Fruit fly (Drosophila melanogaster): ENCODE results near the gene CG9427.

The CG9427 gene

dm6 chr3R:9618331-9618730 lies 8.4 kb downstream of the CG9427 start (continued):
- TF ChIP-seq CG2889 (GFP tag; IDR thresholded peaks at IDR 0.05) (peak; percentile 70; the same call in 2 of the 3 replicates), CG7357 (GFP tag; IDR thresholded peaks at IDR 0.05) (peak; percentile 57; the same call in 1 of the 3 replicates), HLHmδ (GFP tag; optimal IDR thresholded peaks at IDR 0.05) (no peak), Mad (GFP tag; optimal IDR thresholded peaks at IDR 0.05) (peak; percentile 46), klu (GFP tag; IDR thresholded peaks at IDR 0.05) (no peak), CG1602 (GFP tag; optimal IDR thresholded peaks at IDR 0.05) (peak; percentile 66), aop (GFP tag; IDR thresholded peaks at IDR 0.05) (peak; percentile 69; the same call in 1 of the 2 replicates), Hsf (GFP tag; optimal IDR thresholded peaks at IDR 0.05) (peak; percentile 72), lmd (GFP tag; IDR thresholded peaks at IDR 0.05) (peak; percentile 84), CG4360 (GFP tag; IDR thresholded peaks at IDR 0.05) (peak; percentile 56; the same call in 1 of the 2 replicates), zfh2 (GFP tag; optimal IDR thresholded peaks at IDR 0.05) (peak; percentile 35), Fer3 (tag; optimal IDR thresholded peaks at IDR 0.05) (peak; percentile 60), CG14710 (tag; optimal IDR thresholded peaks at IDR 0.05) (peak; percentile 63), CG14667 (GFP tag; IDR thresholded peaks at IDR 0.05) (peak; percentile 50), yki (optimal IDR thresholded peaks at IDR 0.05) (no peak), tio (GFP tag; optimal IDR thresholded peaks at IDR 0.05) (peak; percentile 42), CG9437 (GFP tag; optimal IDR thresholded peaks at IDR 0.05) (peak; percentile 21), Gsc (GFP tag; IDR thresholded peaks at IDR 0.05) (peak; percentile 64), CG14014 (GFP tag; IDR thresholded peaks at IDR 0.05) (peak; percentile 77), sob (GFP tag; IDR thresholded peaks at IDR 0.05) (peak; percentile 80), nerfin-1 (tag; optimal IDR thresholded peaks at IDR 0.05) (peak; percentile 51), CG9932 (GFP tag; IDR thresholded peaks at IDR 0.05) (peak; percentile 44; the same call in 1 of the 2 replicates), CG10431 (GFP tag; optimal IDR thresholded peaks at IDR 0.05) (no peak), CG3847 (GFP tag; IDR thresholded peaks at IDR 0.05) (peak; percentile 55), CkIIα-i1 (GFP tag; IDR thresholded peaks at IDR 0.05) (0 out of 2 replicates have a peak, but pooled peaks have one; percentile 17), CG13424 (tag; optimal IDR thresholded peaks at IDR 0.05) (peak; percentile 71), sc (optimal IDR thresholded peaks at IDR 0.05) (no peak), sc (GFP tag; optimal IDR thresholded peaks at IDR 0.05) (peak; percentile 32), E2f1 (GFP tag; IDR thresholded peaks at IDR 0.05) (peak; percentile 69), CG34422 (GFP tag; IDR thresholded peaks at IDR 0.05) (peak; percentile 85), CG17612 (GFP tag; IDR thresholded peaks at IDR 0.05) (0 out of 2 replicates have a peak, but pooled peaks have one; percentile 33), wdn (GFP tag; IDR thresholded peaks at IDR 0.05) (no peak), Fer1 (GFP tag; optimal IDR thresholded peaks at IDR 0.05) (peak; percentile 50), exex (tag; optimal IDR thresholded peaks at IDR 0.05) (no peak), CG4282 (GFP tag; optimal IDR thresholded peaks at IDR 0.05) (no peak), Oli (tag; optimal IDR thresholded peaks at IDR 0.05) (peak; percentile 78), CG17328 (GFP tag; IDR thresholded peaks at IDR 0.05) (peak; percentile 88), da (GFP tag; optimal IDR thresholded peaks at IDR 0.05) (no peak), CG32532 (GFP tag; IDR thresholded peaks at IDR 0.05) (peak; percentile 74), Lhr (GFP tag; optimal IDR thresholded peaks at IDR 0.05) (peak; percentile 25), al (GFP tag; IDR thresholded peaks at IDR 0.05) (no peak), CG18262 (tag; optimal IDR thresholded peaks at IDR 0.05) (peak; percentile 45), ewg (GFP tag; optimal IDR thresholded peaks at IDR 0.05) (peak; percentile 64), Hand (GFP tag; optimal IDR thresholded peaks at IDR 0.05) (no peak), shn (GFP tag; optimal IDR thresholded peaks at IDR 0.05) (peak; percentile 46), Awh (GFP tag; IDR thresholded peaks at IDR 0.05) (peak; percentile 80), ken (GFP tag; IDR thresholded peaks at IDR 0.05) (peak; percentile 82; the same call in 2 of the 3 replicates), kah (GFP tag; optimal IDR thresholded peaks at IDR 0.05) (peak; percentile 51), CG7372 (GFP tag; IDR thresholded peaks at IDR 0.05) (peak; percentile 39; the same call in 1 of the 2 replicates), CG3726 (GFP tag; IDR thresholded peaks at IDR 0.05) (peak; percentile 82), Antp (GFP tag; optimal IDR thresholded peaks at IDR 0.05) (peak; percentile 75), CG10274 (GFP tag; optimal IDR thresholded peaks at IDR 0.05) (peak; percentile 24)

Data from whole organism, embryonic.